ENCODE assay signal across 5 worm cellular contexts in genomic region chrV:20761758-20762157, ce11.
TF ChIP-seq lines count a peak whose summit lies in the region.

No protein-coding gene starts in this region.

TF ChIP-seq in whole organism, L1 larva, 84 proteins besides CTCF, POLR2A, EP300 and RAD21 (continues in another document):
- TF ChIP-seq lin-14 (GFP tag; optimal IDR thresholded peaks at IDR 0.05; lab: Kevin White, UChicago) (peak; percentile 41), unc-86 (tag; optimal IDR thresholded peaks at IDR 0.05; lab: Kevin White, UChicago) (no peak), nhr-20 (tag; optimal IDR thresholded peaks at IDR 0.05; lab: Kevin White, UChicago) (peak; percentile 44), nhr-71 (tag; optimal IDR thresholded peaks at IDR 0.05; lab: Kevin White, UChicago) (peak; percentile 34), sup-37 (GFP tag; optimal IDR thresholded peaks at IDR 0.05; lab: Kevin White, UChicago) (no peak), nhr-90 (tag; optimal IDR thresholded peaks at IDR 0.05; lab: Kevin White, UChicago; ENCODE audit: poor library complexity) (no peak), mab-9 (GFP tag; IDR thresholded peaks at IDR 0.05; lab: Robert Waterston, UW) (no peak), jun-1 (tag; optimal IDR thresholded peaks at IDR 0.05; lab: Kevin White, UChicago) (no peak), swsn-7 (tag; optimal IDR thresholded peaks at IDR 0.05; lab: Kevin White, UChicago) (peak; percentile 22), lin-35 (GFP tag; optimal IDR thresholded peaks at IDR 0.05; lab: Kevin White, UChicago) (no peak), ama-1 (optimal IDR thresholded peaks at IDR 0.05; lab: Kevin White, UChicago) (no peak), fkh-8 (tag; optimal IDR thresholded peaks at IDR 0.05; lab: Kevin White, UChicago) (no peak), elt-3 (tag; optimal IDR thresholded peaks at IDR 0.05; lab: Kevin White, UChicago) (no peak), nhr-12 (tag; optimal IDR thresholded peaks at IDR 0.05; lab: Kevin White, UChicago) (no peak), nhr-237 (tag; optimal IDR thresholded peaks at IDR 0.05; lab: Kevin White, UChicago) (no peak), nhr-77 (tag; optimal IDR thresholded peaks at IDR 0.05; lab: Kevin White, UChicago) (peak; percentile 68), lin-15B (tag; optimal IDR thresholded peaks at IDR 0.05; lab: Kevin White, UChicago) (no peak), lin-13 (GFP tag; optimal IDR thresholded peaks at IDR 0.05; lab: Kevin White, UChicago) (no peak), sptf-1 (tag; optimal IDR thresholded peaks at IDR 0.05; lab: Kevin White, UChicago) (no peak)

TF ChIP-seq in whole organism, L2 larva, 48 proteins besides CTCF, POLR2A, EP300 and RAD21:
- TF ChIP-seq sma-9 (GFP tag; optimal IDR thresholded peaks at IDR 0.05; lab: Kevin White, UChicago) (peak; percentile 17), sma-9 (tag; optimal IDR thresholded peaks at IDR 0.05; lab: Kevin White, UChicago) (no peak), F13H6.1 (tag; optimal IDR thresholded peaks at IDR 0.05; lab: Kevin White, UChicago) (peak; percentile 75), nhr-77 (tag; optimal IDR thresholded peaks at IDR 0.05; lab: Kevin White, UChicago) (no peak), nhr-129 (tag; optimal IDR thresholded peaks at IDR 0.05; lab: Kevin White, UChicago) (peak; percentile 50), elt-3 (tag; optimal IDR thresholded peaks at IDR 0.05; lab: Kevin White, UChicago) (no peak), zag-1 (tag; optimal IDR thresholded peaks at IDR 0.05; lab: Kevin White, UChicago) (no peak), nhr-237 (tag; optimal IDR thresholded peaks at IDR 0.05; lab: Kevin White, UChicago) (no peak), R02D3.7 (tag; optimal IDR thresholded peaks at IDR 0.05; lab: Kevin White, UChicago) (no peak), mab-5 (tag; optimal IDR thresholded peaks at IDR 0.05; lab: Kevin White, UChicago) (no peak), peb-1 (tag; optimal IDR thresholded peaks at IDR 0.05; lab: Kevin White, UChicago) (no peak), sem-4 (tag; optimal IDR thresholded peaks at IDR 0.05; lab: Kevin White, UChicago) (no peak), ceh-16 (tag; optimal IDR thresholded peaks at IDR 0.05; lab: Kevin White, UChicago) (no peak), ztf-11 (tag; optimal IDR thresholded peaks at IDR 0.05; lab: Kevin White, UChicago) (no peak), lin-13 (GFP tag; optimal IDR thresholded peaks at IDR 0.05; lab: Kevin White, UChicago) (no peak), ama-1 (optimal IDR thresholded peaks at IDR 0.05; lab: Kevin White, UChicago) (no peak), nhr-11 (tag; optimal IDR thresholded peaks at IDR 0.05; lab: Kevin White, UChicago) (no peak)
TF ChIP-seq in whole organism, L2 larva: peak in this region for 3.

TF ChIP-seq in whole organism, L4 larva, 104 proteins besides CTCF, POLR2A, EP300 and RAD21:
- TF ChIP-seq pha-4 (GFP tag; IDR thresholded peaks at IDR 0.05; lab: Robert Waterston, UW) (no peak; the same call in 1 of the 2 replicates), pha-4 (tag; optimal IDR thresholded peaks at IDR 0.05; lab: Kevin White, UChicago) (peak; percentile 99), nhr-42 (GFP tag; IDR thresholded peaks at IDR 0.05; lab: Robert Waterston, UW) (no peak), F49E8.2 (tag; optimal IDR thresholded peaks at IDR 0.05; lab: Kevin White, UChicago; ENCODE audit: borderline replicate concordance) (no peak), lin-15B (tag; optimal IDR thresholded peaks at IDR 0.05; lab: Kevin White, UChicago) (no peak), nhr-10 (tag; optimal IDR thresholded peaks at IDR 0.05; lab: Kevin White, UChicago) (no peak), snpc-1.2 (GFP tag; IDR thresholded peaks at IDR 0.05; lab: Robert Waterston, UW) (no peak)

TF ChIP-seq in whole organism, late embryonic, 69 proteins besides CTCF, POLR2A, EP300 and RAD21:
- no peak for TF ChIP-seq pag-3 (tag; optimal IDR thresholded peaks at IDR 0.05; lab: Kevin White, UChicago; ENCODE audit: borderline replicate concordance)
- TF ChIP-seq ceh-30 (tag; optimal IDR thresholded peaks at IDR 0.05; lab: Kevin White, UChicago) = no peak
- peak; percentile 11 for TF ChIP-seq ceh-18 (tag; optimal IDR thresholded peaks at IDR 0.05; lab: Kevin White, UChicago)
- no peak for TF ChIP-seq fkh-10 (GFP tag; optimal IDR thresholded peaks at IDR 0.05; lab: Kevin White, UChicago)
- TF ChIP-seq tbx-2 (tag; optimal IDR thresholded peaks at IDR 0.05; lab: Kevin White, UChicago) = peak; percentile 12
- TF ChIP-seq nfya-1 (tag; optimal IDR thresholded peaks at IDR 0.05; lab: Kevin White, UChicago) = peak; percentile 34
- peak; percentile 16 for TF ChIP-seq dve-1 (tag; optimal IDR thresholded peaks at IDR 0.05; lab: Kevin White, UChicago)
- peak; percentile 82 for TF ChIP-seq pax-1 (tag; optimal IDR thresholded peaks at IDR 0.05; lab: Kevin White, UChicago)
- no peak for TF ChIP-seq hlh-13 (GFP tag; optimal IDR thresholded peaks at IDR 0.05; lab: Kevin White, UChicago)
- peak; percentile 24 for TF ChIP-seq ceh-34 (tag; optimal IDR thresholded peaks at IDR 0.05; lab: Kevin White, UChicago)
- no peak for TF ChIP-seq T23F11.4 (GFP tag; optimal IDR thresholded peaks at IDR 0.05; lab: Kevin White, UChicago)
- no peak for TF ChIP-seq fax-1 (tag; optimal IDR thresholded peaks at IDR 0.05; lab: Kevin White, UChicago)
- TF ChIP-seq pha-2 (tag; optimal IDR thresholded peaks at IDR 0.05; lab: Kevin White, UChicago) = peak; percentile 80
- TF ChIP-seq hlh-30 (tag; optimal IDR thresholded peaks at IDR 0.05; lab: Kevin White, UChicago; ENCODE audit: insufficient read depth) = peak; percentile 3
- TF ChIP-seq ceh-2 (tag; optimal IDR thresholded peaks at IDR 0.05; lab: Kevin White, UChicago) = no peak

TF ChIP-seq in whole organism, mixed stage, embryonic, 35 proteins besides CTCF, POLR2A, EP300 and RAD21:
- TF ChIP-seq nhr-237 (tag; optimal IDR thresholded peaks at IDR 0.05; lab: Kevin White, UChicago) (peak; percentile 34), nhr-76 (tag; optimal IDR thresholded peaks at IDR 0.05; lab: Kevin White, UChicago) (no peak), unc-120 (tag; optimal IDR thresholded peaks at IDR 0.05; lab: Kevin White, UChicago; ENCODE audit: poor library complexity, severe bottlenecking) (peak; percentile 28)

Comparison
In these comparisons a context has a peak if more than half of its experiments do, and no peak if none do; other contexts are left out.
1. Of the 29 proteins assayed by ChIP-seq in both whole organism, L4 larva and whole organism, L1 larva: peak only in whole organism, L4 larva: none; only in whole organism, L1 larva: nhr-77; in both: none; in neither: 26; mixed calls (peak in some experiments, not most) for 2.